Fruit fly (Drosophila melanogaster) whole organism, adult: ENCODE results near the gene Sec15.

Source experiments
- CG11617 ChIP-seq: fragments of 200-800 bp; sonication (Bioruptor generic); optimal IDR thresholded peaks from 2 replicates; lab custom pipeline; 2017; ENCODE audit warnings: mild to moderate bottlenecking, missing biosample characterization, missing genetic modification reagents, missing genetic modification characterization
- CG12768 ChIP-seq: fragments of 200-800 bp; sonication (Bioruptor generic); optimal IDR thresholded peaks from 2 replicates; lab custom pipeline; 2017; ENCODE audit warnings: missing biosample characterization, missing genetic modification characterization, mild to moderate bottlenecking, moderate library complexity, missing genetic modification reagents
- CG14711 ChIP-seq: fragments of 200-800 bp; sonication (Bioruptor generic); optimal IDR thresholded peaks from 2 replicates; lab custom pipeline; 2018; ENCODE audit warnings: missing biosample characterization, mild to moderate bottlenecking, missing genetic modification characterization, moderate library complexity
- CG1620 ChIP-seq: fragments of 200-800 bp; sonication (Bioruptor generic); optimal IDR thresholded peaks from 2 replicates; lab custom pipeline; 2016; ENCODE audit warnings: missing biosample characterization, missing genetic modification characterization
- CG33017 ChIP-seq: fragments of 200-800 bp; sonication (Bioruptor generic); optimal IDR thresholded peaks from 2 replicates; lab custom pipeline; 2018; ENCODE audit warnings: missing biosample characterization, mild to moderate bottlenecking, missing genetic modification characterization, moderate library complexity
- CG5204 ChIP-seq: fragments of 200-800 bp; sonication (Bioruptor generic); optimal IDR thresholded peaks from 2 replicates; lab custom pipeline; 2016; ENCODE audit warnings: missing biosample characterization, missing genetic modification characterization
- CG7045 ChIP-seq: fragments of 200-800 bp; sonication (Bioruptor generic); optimal IDR thresholded peaks from 2 replicates; lab custom pipeline; 2017; ENCODE audit warnings: missing biosample characterization, mild to moderate bottlenecking, missing genetic modification characterization
- CG7101 ChIP-seq: fragments of 200-800 bp; sonication (Bioruptor generic); optimal IDR thresholded peaks from 2 replicates; lab custom pipeline; 2018; ENCODE audit warnings: missing biosample characterization, mild to moderate bottlenecking, missing genetic modification characterization, moderate library complexity
- Clk ChIP-seq: fragments of 200-800 bp; sonication (Bioruptor generic); optimal IDR thresholded peaks from 2 replicates; lab custom pipeline; 2017; ENCODE audit warnings: missing biosample characterization, missing genetic modification characterization
- Crg-1 ChIP-seq: fragments of 200-800 bp; sonication (Bioruptor generic); optimal IDR thresholded peaks from 2 replicates; lab custom pipeline; 2016; ENCODE audit warnings: missing biosample characterization, missing genetic modification characterization
- Hr96 ChIP-seq: fragments of 200-800 bp; sonication (Bioruptor generic); optimal IDR thresholded peaks from 2 replicates; lab custom pipeline; 2016; ENCODE audit warnings: missing biosample characterization, missing genetic modification characterization
- Mnt ChIP-seq: fragments of 200-800 bp; sonication (Bioruptor generic); optimal IDR thresholded peaks from 2 replicates; lab custom pipeline; 2016; ENCODE audit warnings: missing biosample characterization, mild to moderate bottlenecking, missing genetic modification characterization
- bab1 ChIP-seq: fragments of 200-800 bp; sonication (Bioruptor generic); optimal IDR thresholded peaks from 3 replicates; lab custom pipeline; 2019; ENCODE audit warnings: missing biosample characterization, mild to moderate bottlenecking, missing genetic modification characterization, moderate library complexity
- cic ChIP-seq: fragments of 200-800 bp; sonication (Bioruptor generic); optimal IDR thresholded peaks from 2 replicates; lab custom pipeline; 2017; ENCODE audit warnings: missing biosample characterization, mild to moderate bottlenecking, missing genetic modification characterization, moderate library complexity
- cnc ChIP-seq, 2 experiments: fragments of >200 bp; optimal IDR thresholded peaks; 2 replicates each; lab custom pipeline; 2017
- kay ChIP-seq: fragments of 200-800 bp; sonication (Bioruptor generic); peaks from one replicate; lab custom pipeline; 2016; ENCODE audit warnings: missing biosample characterization, missing genetic modification characterization, borderline replicate concordance
- ovo ChIP-seq: fragments of 200-800 bp; sonication (Bioruptor generic); optimal IDR thresholded peaks from 2 replicates; lab custom pipeline; 2016; ENCODE audit warnings: missing biosample characterization, missing genetic modification characterization
- pad ChIP-seq: fragments of 200-800 bp; sonication (Bioruptor generic); optimal IDR thresholded peaks from 3 replicates; lab custom pipeline; 2017; ENCODE audit warnings: missing biosample characterization, missing genetic modification characterization, mild to moderate bottlenecking, moderate library complexity, missing genetic modification reagents
- tj ChIP-seq: fragments of 200-800 bp; sonication (Bioruptor generic); optimal IDR thresholded peaks from 3 replicates; lab custom pipeline; 2017; ENCODE audit warnings: missing biosample characterization, mild to moderate bottlenecking, missing genetic modification characterization, moderate library complexity
- toe ChIP-seq: fragments of 200-800 bp; sonication (Bioruptor generic); optimal IDR thresholded peaks from 2 replicates; lab custom pipeline; 2016; ENCODE audit warnings: missing biosample characterization, missing genetic modification characterization

Sec15 gene

dm6 chr3R:21152856-21153278 lies 45.1 kb upstream of the Sec15 start:
- TF ChIP-seq Mnt (GFP tag; lab: Kevin White, UChicago) (no peak), Hr96 (GFP tag; lab: Kevin White, UChicago) (no peak), cnc (optimal IDR thresholded peaks at IDR 0.05; lab: Kevin White, UChicago) (no peak), CG33017 (tag; lab: Kevin White, UChicago) (peak; percentile 61), bab1 (GFP tag; lab: Kevin White, UChicago) (peak; percentile 38), cic (no peak), tj (GFP tag; lab: Kevin White, UChicago) (peak; percentile 52), kay (GFP tag; lab: Kevin White, UChicago) (peak; percentile 35), CG7045 (GFP tag; lab: Kevin White, UChicago) (peak; percentile 48), CG14711 (tag; lab: Kevin White, UChicago) (no peak), CG11617 (peak; percentile 65), CG5204 (GFP tag; lab: Kevin White, UChicago) (no peak), CG7101 (tag; lab: Kevin White, UChicago) (peak; percentile 23), CG12768 (GFP tag; lab: Kevin White, UChicago) (peak; percentile 51), CG1620 (GFP tag; lab: Kevin White, UChicago) (no peak), ovo (no peak)

dm6 chr3R:21151090-21151870 lies 43.5 kb upstream of the Sec15 start:
- TF ChIP-seq CG5204 (GFP tag; lab: Kevin White, UChicago) = peak; percentile 55
- peak; percentile 27 for TF ChIP-seq tj (GFP tag; lab: Kevin White, UChicago)
- TF ChIP-seq CG14711 (tag; lab: Kevin White, UChicago) = no peak
- TF ChIP-seq ovo = no peak
- peak; percentile 21 for TF ChIP-seq CG12768 (GFP tag; lab: Kevin White, UChicago)
- TF ChIP-seq CG7101 (tag; lab: Kevin White, UChicago) = peak; percentile 65
- peak; percentile 9 for TF ChIP-seq CG7045 (GFP tag; lab: Kevin White, UChicago)
- peak; percentile 55 for TF ChIP-seq CG33017 (tag; lab: Kevin White, UChicago)
- no peak for TF ChIP-seq bab1 (GFP tag; lab: Kevin White, UChicago)
- peak; percentile 24 for TF ChIP-seq Mnt (GFP tag; lab: Kevin White, UChicago)
- peak; percentile 66 for TF ChIP-seq CG11617
- peak; percentile 3 for TF ChIP-seq CG1620 (GFP tag; lab: Kevin White, UChicago)

dm6 chr3R:21150090-21150489 lies 42.3 kb upstream of the Sec15 start:
- no peak for TF ChIP-seq tj (GFP tag; lab: Kevin White, UChicago)
- TF ChIP-seq pad (GFP tag; lab: Kevin White, UChicago) = no peak
- no peak for TF ChIP-seq CG1620 (GFP tag; lab: Kevin White, UChicago)
- TF ChIP-seq CG12768 (GFP tag; lab: Kevin White, UChicago) = peak; percentile 1
- TF ChIP-seq CG14711 (tag; lab: Kevin White, UChicago) = no peak
- no peak for TF ChIP-seq CG11617
- no peak for TF ChIP-seq Hr96 (GFP tag; lab: Kevin White, UChicago)
- TF ChIP-seq Crg-1 (GFP tag; lab: Kevin White, UChicago) = no peak
- no peak for TF ChIP-seq kay (GFP tag; lab: Kevin White, UChicago)
- no peak for TF ChIP-seq CG5204 (GFP tag; lab: Kevin White, UChicago)
- TF ChIP-seq Mnt (GFP tag; lab: Kevin White, UChicago) = peak; percentile 21
- TF ChIP-seq cic = peak; percentile 51
- no peak for TF ChIP-seq Clk (GFP tag; lab: Kevin White, UChicago)
- no peak for TF ChIP-seq ovo
- no peak for TF ChIP-seq CG33017 (tag; lab: Kevin White, UChicago)
- TF ChIP-seq bab1 (GFP tag; lab: Kevin White, UChicago) = no peak
- TF ChIP-seq CG7045 (GFP tag; lab: Kevin White, UChicago) = no peak

dm6 chr3R:21141341-21141740 lies 33.6 kb upstream of the Sec15 start:
- no peak for TF ChIP-seq CG12768 (GFP tag; lab: Kevin White, UChicago)
- TF ChIP-seq ovo = peak; percentile 66

- TF ChIP-seq CG33017 (tag; lab: Kevin White, UChicago) (peak; percentile 36), CG14711 (tag; lab: Kevin White, UChicago) (peak; percentile 98), Mnt (GFP tag; lab: Kevin White, UChicago) (peak; percentile 47), Clk (GFP tag; lab: Kevin White, UChicago) (no peak), Crg-1 (GFP tag; lab: Kevin White, UChicago) (no peak), pad (GFP tag; lab: Kevin White, UChicago) (no peak), CG7101 (tag; lab: Kevin White, UChicago) (peak; percentile 15), CG1620 (GFP tag; lab: Kevin White, UChicago) (peak; percentile 21), bab1 (GFP tag; lab: Kevin White, UChicago) (peak; percentile 43), CG11617 (peak; percentile 20), cnc (optimal IDR thresholded peaks at IDR 0.05; lab: Kevin White, UChicago) (no peak), CG5204 (GFP tag; lab: Kevin White, UChicago) (no peak), kay (GFP tag; lab: Kevin White, UChicago) (no peak), Hr96 (GFP tag; lab: Kevin White, UChicago) (no peak), toe (GFP tag; lab: Kevin White, UChicago) (no peak), ovo (peak; percentile 13), tj (GFP tag; lab: Kevin White, UChicago) (no peak), cic (no peak), CG12768 (GFP tag; lab: Kevin White, UChicago) (no peak), CG7045 (GFP tag; lab: Kevin White, UChicago) (no peak)
Measured at dm6 chr3R:21140458-21140857, 32.7 kb upstream of the Sec15 start, which contains the start of gene SNF4Agamma. TSS of gene SNF4Agamma (plus strand) at chr3R:21140739.
